Worm (Caenorhabditis elegans): Measurements from ENCODE around the gene F35A5.5.
A peak's percentile ranks its signal among the peaks of the same experiment; 100 is the strongest.

F35A5.5 gene

ce11 chrX:3826863-3827262 lies 31.3 kb upstream of the F35A5.5 start, which contains the start of gene fkh-9:
Gene fkh-9 (minus strand): TSS chrX:3826963.
- TF ChIP-seq C34F6.9 (tag; optimal IDR thresholded peaks at IDR 0.05) (no peak), F13H6.1 (tag; optimal IDR thresholded peaks at IDR 0.05) (no peak), crh-2 (tag; optimal IDR thresholded peaks at IDR 0.05) (no peak), ZK546.5 (tag; optimal IDR thresholded peaks at IDR 0.05) (no peak), nhr-21 (tag; optimal IDR thresholded peaks at IDR 0.05) (no peak), ztf-1 (GFP tag; conservative IDR thresholded peaks at IDR 0.05) (no peak), ztf-4 (tag; optimal IDR thresholded peaks at IDR 0.05) (no peak), alr-1 (tag; optimal IDR thresholded peaks at IDR 0.05) (no peak), nhr-23 (tag; optimal IDR thresholded peaks at IDR 0.05) (no peak), fos-1 (tag; optimal IDR thresholded peaks at IDR 0.05) (no peak), mdl-1 (tag; optimal IDR thresholded peaks at IDR 0.05) (no peak), zag-1 (tag; optimal IDR thresholded peaks at IDR 0.05) (no peak), nhr-25 (tag; optimal IDR thresholded peaks at IDR 0.05) (no peak), Y55F3AM.14 (GFP tag; optimal IDR thresholded peaks at IDR 0.05) (no peak), gmeb-1 (tag; optimal IDR thresholded peaks at IDR 0.05) (no peak), nhr-11 (tag; optimal IDR thresholded peaks at IDR 0.05) (no peak)

ce11 chrX:3826172-3826571 lies 30.6 kb upstream of the F35A5.5 start:
- TF ChIP-seq nhr-77 (tag; optimal IDR thresholded peaks at IDR 0.05) (no peak), nhr-129 (tag; optimal IDR thresholded peaks at IDR 0.05) (peak; percentile 32), fos-1 (tag; optimal IDR thresholded peaks at IDR 0.05) (no peak), F13H6.1 (tag; optimal IDR thresholded peaks at IDR 0.05) (peak; percentile 73)

DNA sequence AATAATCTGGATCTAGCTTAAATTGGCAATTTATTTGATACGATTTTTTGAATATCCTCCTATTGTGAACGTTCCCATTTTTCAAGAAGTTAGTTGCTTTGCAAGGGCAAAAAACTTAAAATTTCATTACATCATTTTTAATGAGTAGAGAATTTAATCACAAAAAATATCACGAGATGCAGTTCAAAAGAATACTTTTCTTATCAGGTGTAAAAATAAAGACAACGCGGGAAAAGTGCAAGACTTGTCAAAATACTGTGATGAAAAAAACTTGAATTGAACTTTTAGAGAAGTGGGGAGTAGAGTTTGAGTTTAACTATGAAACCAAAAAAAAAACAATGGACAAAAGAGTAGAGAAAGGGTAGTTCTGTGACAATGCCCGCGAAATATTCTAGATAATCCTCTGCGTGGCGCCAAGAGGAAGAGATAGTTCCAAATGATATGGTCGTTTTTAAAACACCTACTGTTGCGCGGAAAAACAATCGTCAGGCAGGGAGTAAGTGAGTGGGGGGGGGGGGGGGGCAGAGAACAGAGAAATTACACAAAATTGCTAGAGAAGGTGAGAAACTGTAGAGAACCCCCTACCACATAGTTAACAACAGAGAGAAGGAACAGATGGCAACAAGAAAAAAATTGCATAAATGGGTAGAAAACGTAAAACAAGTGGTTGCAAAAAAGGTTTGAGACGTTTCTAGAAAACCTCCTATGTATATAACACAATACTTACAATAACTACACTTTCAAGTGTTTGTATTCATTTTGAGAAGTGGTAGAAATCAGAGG lies 29.6 kb upstream of the F35A5.5 start:
- no peak for TF ChIP-seq lin-39 (tag; optimal IDR thresholded peaks at IDR 0.05)
- no peak for TF ChIP-seq egl-27 (tag; optimal IDR thresholded peaks at IDR 0.05)
- TF ChIP-seq skn-1 (tag; optimal IDR thresholded peaks at IDR 0.05) = no peak
- no peak for TF ChIP-seq mdl-1 (tag; optimal IDR thresholded peaks at IDR 0.05)
- TF ChIP-seq sma-9 (GFP tag; optimal IDR thresholded peaks at IDR 0.05) = peak; percentile 51
- no peak for TF ChIP-seq sma-9 (tag; optimal IDR thresholded peaks at IDR 0.05)
- no peak for TF ChIP-seq aly-2 (tag; optimal IDR thresholded peaks at IDR 0.05)
- no peak for TF ChIP-seq snpc-4 (tag; optimal IDR thresholded peaks at IDR 0.05)
- TF ChIP-seq ztf-11 (tag; optimal IDR thresholded peaks at IDR 0.05) = no peak
- TF ChIP-seq fos-1 (tag; optimal IDR thresholded peaks at IDR 0.05) = peak; percentile 9
- no peak for TF ChIP-seq peb-1 (tag; optimal IDR thresholded peaks at IDR 0.05)
- TF ChIP-seq nhr-11 (tag; optimal IDR thresholded peaks at IDR 0.05) = no peak
- peak; percentile 50 for TF ChIP-seq crh-2 (tag; optimal IDR thresholded peaks at IDR 0.05)
- TF ChIP-seq unc-62 (GFP tag; optimal IDR thresholded peaks at IDR 0.05) = no peak

DNA sequence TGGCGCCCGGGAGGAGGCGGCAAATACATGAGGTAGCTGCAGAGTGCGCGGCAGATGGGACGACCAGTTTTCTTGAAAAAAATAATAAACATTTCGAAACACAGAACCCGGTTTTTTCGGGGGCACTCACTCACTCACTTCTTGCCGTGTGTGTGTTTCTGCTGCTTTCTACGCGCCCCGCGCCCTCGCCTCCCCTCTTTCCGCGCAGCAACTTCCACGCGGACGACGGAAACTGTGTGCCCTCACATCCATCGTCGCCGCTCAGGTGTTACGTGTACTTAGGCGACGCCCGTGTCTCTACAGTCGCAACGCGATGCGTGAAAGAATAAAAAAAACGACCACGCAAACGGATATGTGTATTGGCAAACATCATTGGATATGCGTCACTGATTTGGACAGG lies 28.9 kb upstream of the F35A5.5 start:
- peak; percentile 58 for TF ChIP-seq nhr-21 (tag; optimal IDR thresholded peaks at IDR 0.05)
- TF ChIP-seq elt-3 (tag; optimal IDR thresholded peaks at IDR 0.05) = no peak

- TF ChIP-seq sma-9 (GFP tag; optimal IDR thresholded peaks at IDR 0.05) (peak; percentile 88), sma-9 (tag; optimal IDR thresholded peaks at IDR 0.05) (no peak), peb-1 (tag; optimal IDR thresholded peaks at IDR 0.05) (no peak), fos-1 (tag; optimal IDR thresholded peaks at IDR 0.05) (peak; percentile 91), ceh-16 (tag; optimal IDR thresholded peaks at IDR 0.05) (no peak), elt-3 (tag; optimal IDR thresholded peaks at IDR 0.05) (no peak), nhr-6 (tag; optimal IDR thresholded peaks at IDR 0.05) (no peak), ama-1 (optimal IDR thresholded peaks at IDR 0.05) (no peak), Y55F3AM.14 (GFP tag; optimal IDR thresholded peaks at IDR 0.05) (no peak), nhr-237 (tag; optimal IDR thresholded peaks at IDR 0.05) (no peak), nhr-25 (tag; optimal IDR thresholded peaks at IDR 0.05) (no peak), ztf-1 (GFP tag; conservative IDR thresholded peaks at IDR 0.05) (no peak), F13H6.1 (tag; optimal IDR thresholded peaks at IDR 0.05) (peak; percentile 71), nhr-23 (tag; optimal IDR thresholded peaks at IDR 0.05) (no peak), nhr-11 (tag; optimal IDR thresholded peaks at IDR 0.05) (no peak), R02D3.7 (tag; optimal IDR thresholded peaks at IDR 0.05) (no peak), crh-2 (tag; optimal IDR thresholded peaks at IDR 0.05) (peak; percentile 78), sma-3 (GFP tag; optimal IDR thresholded peaks at IDR 0.05) (peak; percentile 68), ceh-82 (tag; optimal IDR thresholded peaks at IDR 0.05) (no peak), snpc-4 (tag; optimal IDR thresholded peaks at IDR 0.05) (no peak), lsy-2 (tag; optimal IDR thresholded peaks at IDR 0.05) (peak in 1 of 2 experiments; percentile 2), gmeb-1 (tag; optimal IDR thresholded peaks at IDR 0.05) (peak; percentile 10), skn-1 (tag; optimal IDR thresholded peaks at IDR 0.05) (peak; percentile 15), blmp-1 (tag; optimal IDR thresholded peaks at IDR 0.05; ENCODE audit: insufficient read depth) (no peak), alr-1 (tag; optimal IDR thresholded peaks at IDR 0.05) (no peak), lin-11 (tag; optimal IDR thresholded peaks at IDR 0.05) (no peak), aly-2 (tag; optimal IDR thresholded peaks at IDR 0.05) (no peak), nhr-21 (tag; optimal IDR thresholded peaks at IDR 0.05) (no peak), egl-27 (tag; optimal IDR thresholded peaks at IDR 0.05) (no peak)
Measured at ce11 chrX:3823869-3824268, 28.3 kb upstream of the F35A5.5 start.
